Worm (Caenorhabditis elegans) whole organism, late embryonic: ENCODE data around the gene glo-4.

Experiments used
- T23F11.4 ChIP-seq: fragments of 200-800 bp; sonication (Bioruptor generic); optimal IDR thresholded peaks from 2 replicates; lab custom pipeline; 2018; ENCODE audit warnings: mild to moderate bottlenecking, missing genetic modification characterization, missing compliant biosample characterization
- ceh-34 ChIP-seq: sonication (generic microtip); optimal IDR thresholded peaks from 2 replicates; lab custom pipeline; 2016; ENCODE audit warnings: mild to moderate bottlenecking, missing genetic modification characterization, missing compliant biosample characterization
- ets-4 ChIP-seq: sonication (generic microtip); optimal IDR thresholded peaks from 2 replicates; lab custom pipeline; 2016; ENCODE audit warnings: missing genetic modification characterization, missing compliant biosample characterization
- hlh-30 ChIP-seq: sonication (generic microtip); optimal IDR thresholded peaks from 2 replicates; lab custom pipeline; 2017; ENCODE audit warnings: antibody characterized with exemption, missing genetic modification characterization, missing compliant biosample characterization; ENCODE audit not compliant: insufficient read depth
- pha-2 ChIP-seq: sonication (generic microtip); optimal IDR thresholded peaks from 2 replicates; lab custom pipeline; 2017; ENCODE audit warnings: mild to moderate bottlenecking, missing genetic modification characterization, missing compliant biosample characterization
- sox-4 ChIP-seq: sonication (generic microtip); optimal IDR thresholded peaks from 2 replicates; lab custom pipeline; 2017; ENCODE audit warnings: mild to moderate bottlenecking, missing genetic modification characterization, inconsistent platforms, missing compliant biosample characterization
- tbx-7 ChIP-seq: sonication (generic microtip); optimal IDR thresholded peaks from 2 replicates; lab custom pipeline; 2016; ENCODE audit warnings: missing genotype, missing genetic modification characterization, missing compliant biosample characterization
- unc-3 ChIP-seq, 2 experiments: fragments of 200-800 bp in 1 of 2; sonication (Bioruptor generic) in 1 of 2; sonication (generic microtip) in 1 of 2; conservative IDR thresholded peaks in 1 of 2; optimal IDR thresholded peaks in 1 of 2; 2 replicates each; pipeline versions ENCODE4 v1.3.6 to Lab custom; 2016 to 2022; ENCODE audit warnings: missing compliant biosample characterization in 2 of 2, missing genetic modification characterization in 2 of 2, missing genetic modification reagents in 1 of 2

ce11 chrV:9217158-9217557 lies 25.9 kb downstream of the glo-4 start, which contains the start of gene pacs-1:
- TF ChIP-seq ets-4 (tag; lab: Kevin White, UChicago) (no peak), T23F11.4 (GFP tag; lab: Kevin White, UChicago) (no peak), hlh-30 (tag; lab: Kevin White, UChicago) (no peak), unc-3 (GFP tag; conservative IDR thresholded peaks at IDR 0.05; lab: Robert Waterston, UW) (no peak), unc-3 (tag; optimal IDR thresholded peaks at IDR 0.05; lab: Kevin White, UChicago) (no peak), pha-2 (tag; lab: Kevin White, UChicago) (no peak), ceh-34 (tag; lab: Kevin White, UChicago) (no peak), sox-4 (tag; lab: Kevin White, UChicago) (no peak), tbx-7 (tag; lab: Kevin White, UChicago) (no peak)
